Fruit fly (Drosophila melanogaster) whole organism, wandering third instar larva: Measurements from ENCODE around the gene tws.

ENCODE experiments used
- Abd-B ChIP-seq: fragments of >200 bp; optimal IDR thresholded peaks from 2 replicates; lab custom pipeline; 2017; ENCODE audit warnings: missing biosample characterization, missing genetic modification characterization
- CG32264 ChIP-seq: fragments of 200-800 bp; sonication (Bioruptor generic); optimal IDR thresholded peaks from 2 replicates; lab custom pipeline; 2016; ENCODE audit warnings: missing biosample characterization, missing genetic modification characterization
- CG9705 ChIP-seq: fragments of 200-800 bp; sonication (Bioruptor generic); optimal IDR thresholded peaks from 2 replicates; lab custom pipeline; 2018; ENCODE audit warnings: missing biosample characterization, mild to moderate bottlenecking, missing genetic modification characterization
- CrebA ChIP-seq: fragments of 200-800 bp; sonication (Bioruptor generic); optimal IDR thresholded peaks from 2 replicates; lab custom pipeline; 2016; ENCODE audit warnings: missing biosample characterization, mild to moderate bottlenecking, missing genetic modification characterization, borderline replicate concordance
- Dfd ChIP-seq: fragments of >200 bp; optimal IDR thresholded peaks from 2 replicates; lab custom pipeline; 2017; ENCODE audit warnings: missing biosample characterization, missing genetic modification characterization
- Dif ChIP-seq: fragments of 200-275, 200-300 bp; sonication (Bioruptor generic); optimal IDR thresholded peaks from 2 replicates; lab custom pipeline; 2018; ENCODE audit warnings: missing biosample characterization, missing genetic modification characterization; ENCODE audit not compliant: partially characterized antibody
- GATAd ChIP-seq: sonication (Bioruptor generic); optimal IDR thresholded peaks from 2 replicates; lab custom pipeline; 2016; ENCODE audit warnings: missing biosample characterization, missing genetic modification characterization
- HLH106 ChIP-seq: fragments of 200-800 bp; optimal IDR thresholded peaks from 3 replicates; lab custom pipeline; 2019; ENCODE audit warnings: missing biosample characterization, mild to moderate bottlenecking, missing genetic modification characterization, moderate library complexity
- Hnf4 ChIP-seq: fragments of 200-800 bp; sonication (Bioruptor generic); optimal IDR thresholded peaks from 2 replicates; lab custom pipeline; 2016; ENCODE audit warnings: missing biosample characterization, mild to moderate bottlenecking, missing genetic modification characterization
- Hr78 ChIP-seq: fragments of >200 bp; optimal IDR thresholded peaks from 2 replicates; lab custom pipeline; 2017; ENCODE audit warnings: missing biosample characterization, missing genetic modification characterization
- Hr83 ChIP-seq: fragments of 200-300 bp; sonication (Bioruptor generic); optimal IDR thresholded peaks from 2 replicates; lab custom pipeline; 2016; ENCODE audit warnings: missing biosample characterization, mild to moderate bottlenecking, missing genetic modification characterization, moderate library complexity; ENCODE audit not compliant: poor library complexity, severe bottlenecking
- Jra ChIP-seq: sonication (Bioruptor generic); optimal IDR thresholded peaks from 2 replicates; lab custom pipeline; 2016; ENCODE audit warnings: missing biosample characterization, missing genetic modification characterization
- Mio ChIP-seq: sonication (Bioruptor generic); optimal IDR thresholded peaks from 2 replicates; lab custom pipeline; 2016; ENCODE audit warnings: missing biosample characterization, missing genetic modification characterization
- Myc ChIP-seq: fragments of >200 bp; optimal IDR thresholded peaks from 2 replicates; lab custom pipeline; 2017
- N ChIP-seq: fragments of >200 bp; optimal IDR thresholded peaks from 2 replicates; lab custom pipeline; 2018; ENCODE audit warnings: missing biosample characterization, missing external identifiers, missing genetic modification characterization
- OdsH ChIP-seq: fragments of 200-800 bp; sonication (Bioruptor generic); optimal IDR thresholded peaks from 2 replicates; lab custom pipeline; 2016; ENCODE audit warnings: missing biosample characterization, mild to moderate bottlenecking, missing genetic modification characterization
- Rel ChIP-seq, 2 experiments: fragments of 200-800 bp; sonication (Bioruptor generic) in 1 of 2; optimal IDR thresholded peaks; 2 replicates in 1 of 2; 3 replicates in 1 of 2; lab custom pipeline; 2016 to 2019; ENCODE audit warnings: mild to moderate bottlenecking in 2 of 2, missing biosample characterization in 2 of 2, missing genetic modification characterization in 2 of 2, moderate library complexity in 1 of 2
- Sp1 ChIP-seq: fragments of 200-800 bp; sonication (Bioruptor generic); optimal IDR thresholded peaks from 3 replicates; lab custom pipeline; 2019; ENCODE audit warnings: missing biosample characterization, mild to moderate bottlenecking, missing genetic modification characterization, moderate library complexity
- Vsx2 ChIP-seq: fragments of 200-300, 225-300 bp; sonication (Bioruptor generic); optimal IDR thresholded peaks from 2 replicates; lab custom pipeline; 2018; ENCODE audit warnings: missing biosample characterization, missing genetic modification characterization; ENCODE audit not compliant: partially characterized antibody
- br ChIP-seq: fragments of 200-800 bp; sonication (Bioruptor generic); optimal IDR thresholded peaks from 2 replicates; lab custom pipeline; 2016; ENCODE audit warnings: missing biosample characterization, missing genetic modification characterization
- brk ChIP-seq: fragments of 200-800 bp; sonication (Bioruptor generic); optimal IDR thresholded peaks from 2 replicates; lab custom pipeline; 2016; ENCODE audit warnings: missing biosample characterization, mild to moderate bottlenecking, missing genetic modification characterization
- dl ChIP-seq, 2 experiments: fragments of 175-275, 200-275 bp in 1 of 2; fragments of 200-275 bp in 1 of 2; sonication (Bioruptor generic); optimal IDR thresholded peaks; lab custom pipeline; 2018; ENCODE audit warnings: mild to moderate bottlenecking in 2 of 2, missing biosample characterization in 2 of 2, missing genetic modification characterization in 2 of 2, moderate library complexity in 2 of 2; ENCODE audit not compliant: partially characterized antibody in 2 of 2, insufficient read depth in 1 of 2
- dmrt93B ChIP-seq: fragments of 200-800 bp; sonication (Bioruptor generic); optimal IDR thresholded peaks from 2 replicates; lab custom pipeline; 2018; ENCODE audit warnings: missing biosample characterization, mild to moderate bottlenecking, missing genetic modification characterization
- dsf ChIP-seq: sonication (Bioruptor generic); optimal IDR thresholded peaks from 2 replicates; lab custom pipeline; 2016; ENCODE audit warnings: missing biosample characterization, missing genetic modification characterization, borderline replicate concordance
- ey ChIP-seq: fragments of 200-800 bp; sonication (Bioruptor generic); optimal IDR thresholded peaks from 2 replicates; lab custom pipeline; 2016; ENCODE audit warnings: missing biosample characterization, missing genetic modification characterization
- foxo ChIP-seq, 2 experiments: fragments of 200-800 bp; sonication (Bioruptor generic); optimal IDR thresholded peaks; 2 replicates in 1 of 2; 3 replicates in 1 of 2; lab custom pipeline; 2016 to 2017; ENCODE audit warnings: missing biosample characterization in 2 of 2, missing genetic modification characterization in 2 of 2
- fru ChIP-seq: fragments of 200-800 bp; sonication (Bioruptor generic); optimal IDR thresholded peaks from 3 replicates; lab custom pipeline; 2016; ENCODE audit warnings: missing biosample characterization, mild to moderate bottlenecking, missing genetic modification characterization
- h ChIP-seq: fragments of 200-800 bp; sonication (Bioruptor generic); optimal IDR thresholded peaks from 3 replicates; lab custom pipeline; 2016; ENCODE audit warnings: missing biosample characterization, mild to moderate bottlenecking, missing genetic modification characterization
- jim ChIP-seq: fragments of 175-275, 200-325 bp; sonication (Bioruptor generic); optimal IDR thresholded peaks from 2 replicates; lab custom pipeline; 2016; ENCODE audit warnings: missing biosample characterization, mild to moderate bottlenecking, missing genetic modification characterization
- lola ChIP-seq: fragments of >200 bp; optimal IDR thresholded peaks from 2 replicates; lab custom pipeline; 2017; ENCODE audit warnings: missing biosample characterization, missing genetic modification characterization
- pan ChIP-seq: fragments of >200 bp; optimal IDR thresholded peaks from 2 replicates; lab custom pipeline; 2017
- psq ChIP-seq: fragments of 200-800 bp; sonication (Bioruptor generic); optimal IDR thresholded peaks from 3 replicates; lab custom pipeline; 2017; ENCODE audit warnings: missing biosample characterization, mild to moderate bottlenecking, missing genetic modification characterization, moderate library complexity
- rgr ChIP-seq: fragments of 200-800 bp; sonication (Bioruptor generic); optimal IDR thresholded peaks from 3 replicates; lab custom pipeline; 2016; ENCODE audit warnings: missing biosample characterization, mild to moderate bottlenecking, missing genetic modification characterization
- sage ChIP-seq: fragments of 200-800 bp; sonication (Bioruptor generic); optimal IDR thresholded peaks from 2 replicates; lab custom pipeline; 2016; ENCODE audit warnings: missing biosample characterization, mild to moderate bottlenecking, missing genetic modification characterization
- sv ChIP-seq: fragments of 200-800 bp; sonication (Bioruptor generic); optimal IDR thresholded peaks from 3 replicates; lab custom pipeline; 2016; ENCODE audit warnings: missing biosample characterization, missing genetic modification characterization
- tai ChIP-seq: sonication (Bioruptor generic); optimal IDR thresholded peaks from 2 replicates; lab custom pipeline; 2016; ENCODE audit warnings: missing biosample characterization, missing genetic modification characterization
- usp ChIP-seq: fragments of >200 bp; optimal IDR thresholded peaks from 2 replicates; lab custom pipeline; 2017; ENCODE audit warnings: missing biosample characterization, missing genetic modification characterization
- woc ChIP-seq: sonication (Bioruptor generic); optimal IDR thresholded peaks from 2 replicates; lab custom pipeline; 2016; ENCODE audit warnings: missing biosample characterization, mild to moderate bottlenecking, missing genetic modification characterization

tws gene

dm6 chr3R:10079267-10079987 lies 60.1 kb downstream of the tws start:
- TF ChIP-seq jim (GFP tag; lab: Kevin White, UChicago) (no peak), woc (GFP tag; lab: Kevin White, UChicago) (peak; percentile 20), Hr83 (no peak), Dfd (GFP tag; lab: Kevin White, UChicago) (no peak), N (GFP tag; lab: Kevin White, UChicago) (peak; percentile 24), Myc (lab: Kevin White, UChicago) (no peak), rgr (GFP tag; lab: Kevin White, UChicago) (peak; percentile 80), dsf (GFP tag; lab: Kevin White, UChicago) (peak; percentile 29), dmrt93B (GFP tag; lab: Kevin White, UChicago) (peak; percentile 11), CG32264 (no peak), CrebA (GFP tag; lab: Kevin White, UChicago) (no peak), ey (GFP tag; lab: Kevin White, UChicago) (peak; percentile 79), CG9705 (GFP tag; lab: Kevin White, UChicago) (no peak), lola (GFP tag; lab: Kevin White, UChicago) (no peak), tai (GFP tag; lab: Kevin White, UChicago) (peak; percentile 53), pan (no peak), Mio (GFP tag; lab: Kevin White, UChicago) (no peak), h (peak; percentile 73), Vsx2 (no peak), br (GFP tag; lab: Kevin White, UChicago) (peak; percentile 52), dl (GFP tag; optimal IDR thresholded peaks at IDR 0.05; lab: Kevin White, UChicago; ENCODE audit: insufficient read depth in 1 of 2, partially characterized antibody in 2 of 2) (peak in 1 of 2 experiments; percentile 3), Sp1 (GFP tag; lab: Kevin White, UChicago) (peak; percentile 43), sage (GFP tag; lab: Kevin White, UChicago) (no peak), OdsH (peak; percentile 66), fru (GFP tag; lab: Kevin White, UChicago) (peak; percentile 67), Jra (GFP tag; lab: Kevin White, UChicago) (peak; percentile 57), sv (GFP tag; lab: Kevin White, UChicago) (no peak), GATAd (GFP tag; lab: Kevin White, UChicago) (no peak), psq (GFP tag; lab: Kevin White, UChicago) (peak; percentile 38), Hr78 (GFP tag; lab: Kevin White, UChicago) (no peak), Hnf4 (GFP tag; lab: Kevin White, UChicago) (peak; percentile 71), Rel (GFP tag; optimal IDR thresholded peaks at IDR 0.05; lab: Kevin White, UChicago) (no peak), Rel (tag; optimal IDR thresholded peaks at IDR 0.05; lab: Kevin White, UChicago) (no peak), foxo (GFP tag; optimal IDR thresholded peaks at IDR 0.05; lab: Kevin White, UChicago) (peak in 1 of 2 experiments; percentile 75), usp (no peak), brk (GFP tag; lab: Kevin White, UChicago) (peak; percentile 24), Abd-B (GFP tag; lab: Kevin White, UChicago) (no peak), HLH106 (tag; lab: Kevin White, UChicago) (peak; percentile 58), Dif (peak; percentile 32)

dm6 chr3R:10078468-10079143 lies 61.0 kb downstream of the tws start:
- TF ChIP-seq tai (GFP tag; lab: Kevin White, UChicago) (no peak), N (GFP tag; lab: Kevin White, UChicago) (no peak), h (no peak), lola (GFP tag; lab: Kevin White, UChicago) (no peak), rgr (GFP tag; lab: Kevin White, UChicago) (no peak), Rel (GFP tag; optimal IDR thresholded peaks at IDR 0.05; lab: Kevin White, UChicago) (no peak), Rel (tag; optimal IDR thresholded peaks at IDR 0.05; lab: Kevin White, UChicago) (no peak), OdsH (no peak)
